Fruit fly (Drosophila melanogaster) whole organism, wandering third instar larva: ENCODE results near the gene ND-13A.

Experiments
- Abd-B ChIP-seq: fragments of >200 bp; optimal IDR thresholded peaks from 2 replicates; lab custom pipeline; 2017; ENCODE audit warnings: missing biosample characterization, missing genetic modification characterization
- CG32264 ChIP-seq: fragments of 200-800 bp; sonication (Bioruptor generic); optimal IDR thresholded peaks from 2 replicates; lab custom pipeline; 2016; ENCODE audit warnings: missing biosample characterization, missing genetic modification characterization
- CG9705 ChIP-seq: fragments of 200-800 bp; sonication (Bioruptor generic); optimal IDR thresholded peaks from 2 replicates; lab custom pipeline; 2018; ENCODE audit warnings: missing biosample characterization, mild to moderate bottlenecking, missing genetic modification characterization
- CrebA ChIP-seq: fragments of 200-800 bp; sonication (Bioruptor generic); optimal IDR thresholded peaks from 2 replicates; lab custom pipeline; 2016; ENCODE audit warnings: missing biosample characterization, mild to moderate bottlenecking, missing genetic modification characterization, borderline replicate concordance
- Dfd ChIP-seq: fragments of >200 bp; optimal IDR thresholded peaks from 2 replicates; lab custom pipeline; 2017; ENCODE audit warnings: missing biosample characterization, missing genetic modification characterization
- Dif ChIP-seq: fragments of 200-275, 200-300 bp; sonication (Bioruptor generic); optimal IDR thresholded peaks from 2 replicates; lab custom pipeline; 2018; ENCODE audit warnings: missing biosample characterization, missing genetic modification characterization; ENCODE audit not compliant: partially characterized antibody
- GATAd ChIP-seq: sonication (Bioruptor generic); optimal IDR thresholded peaks from 2 replicates; lab custom pipeline; 2016; ENCODE audit warnings: missing biosample characterization, missing genetic modification characterization
- HLH106 ChIP-seq: fragments of 200-800 bp; optimal IDR thresholded peaks from 3 replicates; lab custom pipeline; 2019; ENCODE audit warnings: missing biosample characterization, mild to moderate bottlenecking, missing genetic modification characterization, moderate library complexity
- Hnf4 ChIP-seq: fragments of 200-800 bp; sonication (Bioruptor generic); optimal IDR thresholded peaks from 2 replicates; lab custom pipeline; 2016; ENCODE audit warnings: missing biosample characterization, mild to moderate bottlenecking, missing genetic modification characterization
- Hr78 ChIP-seq: fragments of >200 bp; optimal IDR thresholded peaks from 2 replicates; lab custom pipeline; 2017; ENCODE audit warnings: missing biosample characterization, missing genetic modification characterization
- Hr83 ChIP-seq: fragments of 200-300 bp; sonication (Bioruptor generic); optimal IDR thresholded peaks from 2 replicates; lab custom pipeline; 2016; ENCODE audit warnings: missing biosample characterization, mild to moderate bottlenecking, missing genetic modification characterization, moderate library complexity; ENCODE audit not compliant: poor library complexity, severe bottlenecking
- Jra ChIP-seq: sonication (Bioruptor generic); optimal IDR thresholded peaks from 2 replicates; lab custom pipeline; 2016; ENCODE audit warnings: missing biosample characterization, missing genetic modification characterization
- Mio ChIP-seq: sonication (Bioruptor generic); optimal IDR thresholded peaks from 2 replicates; lab custom pipeline; 2016; ENCODE audit warnings: missing biosample characterization, missing genetic modification characterization
- Myc ChIP-seq: fragments of >200 bp; optimal IDR thresholded peaks from 2 replicates; lab custom pipeline; 2017
- N ChIP-seq: fragments of >200 bp; optimal IDR thresholded peaks from 2 replicates; lab custom pipeline; 2018; ENCODE audit warnings: missing biosample characterization, missing external identifiers, missing genetic modification characterization
- OdsH ChIP-seq: fragments of 200-800 bp; sonication (Bioruptor generic); optimal IDR thresholded peaks from 2 replicates; lab custom pipeline; 2016; ENCODE audit warnings: missing biosample characterization, mild to moderate bottlenecking, missing genetic modification characterization
- Rel ChIP-seq, 2 experiments: fragments of 200-800 bp; sonication (Bioruptor generic) in 1 of 2; optimal IDR thresholded peaks; 2 replicates in 1 of 2; 3 replicates in 1 of 2; lab custom pipeline; 2016 to 2019; ENCODE audit warnings: mild to moderate bottlenecking in 2 of 2, missing biosample characterization in 2 of 2, missing genetic modification characterization in 2 of 2, moderate library complexity in 1 of 2
- Sp1 ChIP-seq: fragments of 200-800 bp; sonication (Bioruptor generic); optimal IDR thresholded peaks from 3 replicates; lab custom pipeline; 2019; ENCODE audit warnings: missing biosample characterization, mild to moderate bottlenecking, missing genetic modification characterization, moderate library complexity
- Vsx2 ChIP-seq: fragments of 200-300, 225-300 bp; sonication (Bioruptor generic); optimal IDR thresholded peaks from 2 replicates; lab custom pipeline; 2018; ENCODE audit warnings: missing biosample characterization, missing genetic modification characterization; ENCODE audit not compliant: partially characterized antibody
- br ChIP-seq: fragments of 200-800 bp; sonication (Bioruptor generic); optimal IDR thresholded peaks from 2 replicates; lab custom pipeline; 2016; ENCODE audit warnings: missing biosample characterization, missing genetic modification characterization
- brk ChIP-seq: fragments of 200-800 bp; sonication (Bioruptor generic); optimal IDR thresholded peaks from 2 replicates; lab custom pipeline; 2016; ENCODE audit warnings: missing biosample characterization, mild to moderate bottlenecking, missing genetic modification characterization
- dl ChIP-seq, 2 experiments: fragments of 175-275, 200-275 bp in 1 of 2; fragments of 200-275 bp in 1 of 2; sonication (Bioruptor generic); optimal IDR thresholded peaks; lab custom pipeline; 2018; ENCODE audit warnings: mild to moderate bottlenecking in 2 of 2, missing biosample characterization in 2 of 2, missing genetic modification characterization in 2 of 2, moderate library complexity in 2 of 2; ENCODE audit not compliant: partially characterized antibody in 2 of 2, insufficient read depth in 1 of 2
- dmrt93B ChIP-seq: fragments of 200-800 bp; sonication (Bioruptor generic); optimal IDR thresholded peaks from 2 replicates; lab custom pipeline; 2018; ENCODE audit warnings: missing biosample characterization, mild to moderate bottlenecking, missing genetic modification characterization
- dsf ChIP-seq: sonication (Bioruptor generic); optimal IDR thresholded peaks from 2 replicates; lab custom pipeline; 2016; ENCODE audit warnings: missing biosample characterization, missing genetic modification characterization, borderline replicate concordance
- ey ChIP-seq: fragments of 200-800 bp; sonication (Bioruptor generic); optimal IDR thresholded peaks from 2 replicates; lab custom pipeline; 2016; ENCODE audit warnings: missing biosample characterization, missing genetic modification characterization
- foxo ChIP-seq, 2 experiments: fragments of 200-800 bp; sonication (Bioruptor generic); optimal IDR thresholded peaks; 2 replicates in 1 of 2; 3 replicates in 1 of 2; lab custom pipeline; 2016 to 2017; ENCODE audit warnings: missing biosample characterization in 2 of 2, missing genetic modification characterization in 2 of 2
- fru ChIP-seq: fragments of 200-800 bp; sonication (Bioruptor generic); optimal IDR thresholded peaks from 3 replicates; lab custom pipeline; 2016; ENCODE audit warnings: missing biosample characterization, mild to moderate bottlenecking, missing genetic modification characterization
- h ChIP-seq: fragments of 200-800 bp; sonication (Bioruptor generic); optimal IDR thresholded peaks from 3 replicates; lab custom pipeline; 2016; ENCODE audit warnings: missing biosample characterization, mild to moderate bottlenecking, missing genetic modification characterization
- jim ChIP-seq: fragments of 175-275, 200-325 bp; sonication (Bioruptor generic); optimal IDR thresholded peaks from 2 replicates; lab custom pipeline; 2016; ENCODE audit warnings: missing biosample characterization, mild to moderate bottlenecking, missing genetic modification characterization
- pan ChIP-seq: fragments of >200 bp; optimal IDR thresholded peaks from 2 replicates; lab custom pipeline; 2017
- psq ChIP-seq: fragments of 200-800 bp; sonication (Bioruptor generic); optimal IDR thresholded peaks from 3 replicates; lab custom pipeline; 2017; ENCODE audit warnings: missing biosample characterization, mild to moderate bottlenecking, missing genetic modification characterization, moderate library complexity
- rgr ChIP-seq: fragments of 200-800 bp; sonication (Bioruptor generic); optimal IDR thresholded peaks from 3 replicates; lab custom pipeline; 2016; ENCODE audit warnings: missing biosample characterization, mild to moderate bottlenecking, missing genetic modification characterization
- sage ChIP-seq: fragments of 200-800 bp; sonication (Bioruptor generic); optimal IDR thresholded peaks from 2 replicates; lab custom pipeline; 2016; ENCODE audit warnings: missing biosample characterization, mild to moderate bottlenecking, missing genetic modification characterization
- sv ChIP-seq: fragments of 200-800 bp; sonication (Bioruptor generic); optimal IDR thresholded peaks from 3 replicates; lab custom pipeline; 2016; ENCODE audit warnings: missing biosample characterization, missing genetic modification characterization
- tai ChIP-seq: sonication (Bioruptor generic); optimal IDR thresholded peaks from 2 replicates; lab custom pipeline; 2016; ENCODE audit warnings: missing biosample characterization, missing genetic modification characterization
- usp ChIP-seq: fragments of >200 bp; optimal IDR thresholded peaks from 2 replicates; lab custom pipeline; 2017; ENCODE audit warnings: missing biosample characterization, missing genetic modification characterization
- woc ChIP-seq: sonication (Bioruptor generic); optimal IDR thresholded peaks from 2 replicates; lab custom pipeline; 2016; ENCODE audit warnings: missing biosample characterization, mild to moderate bottlenecking, missing genetic modification characterization

ND-13A gene

dm6 chr2L:5107626-5108272, 7.7 kb upstream of the ND-13A start:
- no peak for TF ChIP-seq Abd-B (GFP tag; lab: Kevin White, UChicago)
- peak; percentile 99 for TF ChIP-seq ey (GFP tag; lab: Kevin White, UChicago)
- TF ChIP-seq dmrt93B (GFP tag; lab: Kevin White, UChicago) = peak; percentile 90
- TF ChIP-seq sage = peak; percentile 74
- TF ChIP-seq foxo (GFP tag; optimal IDR thresholded peaks at IDR 0.05; lab: Kevin White, UChicago) = peak; percentile 85 to 99
- TF ChIP-seq jim (GFP tag; lab: Kevin White, UChicago) = no peak
- TF ChIP-seq Hr78 = no peak
- TF ChIP-seq Rel (GFP tag; optimal IDR thresholded peaks at IDR 0.05; lab: Kevin White, UChicago) = peak; percentile 67
- peak; percentile 25 for TF ChIP-seq Rel (tag; optimal IDR thresholded peaks at IDR 0.05; lab: Kevin White, UChicago)
- peak; percentile 79 to 80 for TF ChIP-seq dl (GFP tag; optimal IDR thresholded peaks at IDR 0.05; lab: Kevin White, UChicago; ENCODE audit: insufficient read depth in 1 of 2, partially characterized antibody in 2 of 2)
- peak; percentile 78 for TF ChIP-seq Dif (GFP tag; lab: Kevin White, UChicago)
- peak; percentile 92 for TF ChIP-seq brk
- peak; percentile 93 for TF ChIP-seq HLH106 (tag; lab: Kevin White, UChicago)
- TF ChIP-seq tai = peak; percentile 96
- TF ChIP-seq pan (lab: Kevin White, UChicago) = no peak
- peak; percentile 89 for TF ChIP-seq CG32264
- peak; percentile 96 for TF ChIP-seq Hnf4
- peak; percentile 99 for TF ChIP-seq OdsH (GFP tag; lab: Kevin White, UChicago)
- peak; percentile 87 for TF ChIP-seq Dfd
- TF ChIP-seq GATAd (GFP tag; lab: Kevin White, UChicago) = peak; percentile 87
- no peak for TF ChIP-seq Myc
- peak; percentile 74 for TF ChIP-seq Hr83 (GFP tag; lab: Kevin White, UChicago)
- peak; percentile 79 for TF ChIP-seq dsf (GFP tag; lab: Kevin White, UChicago)
- TF ChIP-seq psq (GFP tag; lab: Kevin White, UChicago) = peak; percentile 97
- TF ChIP-seq rgr = peak; percentile 98
- peak; percentile 96 for TF ChIP-seq Sp1
- no peak for TF ChIP-seq N (GFP tag; lab: Kevin White, UChicago)
- TF ChIP-seq h = peak; percentile 98
- no peak for TF ChIP-seq usp (GFP tag; lab: Kevin White, UChicago)
- TF ChIP-seq br (GFP tag; lab: Kevin White, UChicago) = peak; percentile 98
- no peak for TF ChIP-seq Vsx2 (GFP tag; lab: Kevin White, UChicago)
- TF ChIP-seq woc = peak; percentile 95
- TF ChIP-seq Mio (GFP tag; lab: Kevin White, UChicago) = peak; percentile 90
- peak; percentile 95 for TF ChIP-seq sv (GFP tag; lab: Kevin White, UChicago)
- TF ChIP-seq CrebA = no peak
- peak; percentile 97 for TF ChIP-seq Jra (GFP tag; lab: Kevin White, UChicago)
- peak; percentile 80 for TF ChIP-seq CG9705 (GFP tag; lab: Kevin White, UChicago)
- TF ChIP-seq fru (GFP tag; lab: Kevin White, UChicago) = peak; percentile 99

dm6 chr2L:5103733-5104132, 3.6 kb upstream of the ND-13A start:
- TF ChIP-seq foxo (GFP tag; optimal IDR thresholded peaks at IDR 0.05; lab: Kevin White, UChicago) (no peak), woc (no peak), jim (GFP tag; lab: Kevin White, UChicago) (no peak), psq (GFP tag; lab: Kevin White, UChicago) (no peak), OdsH (GFP tag; lab: Kevin White, UChicago) (no peak), fru (GFP tag; lab: Kevin White, UChicago) (no peak), Mio (GFP tag; lab: Kevin White, UChicago) (no peak), Rel (GFP tag; optimal IDR thresholded peaks at IDR 0.05; lab: Kevin White, UChicago) (no peak), Rel (tag; optimal IDR thresholded peaks at IDR 0.05; lab: Kevin White, UChicago) (no peak), CrebA (no peak)
